Worm (Caenorhabditis elegans) whole organism, midembryonic: ENCODE measurements around the gene mltn-8.

ENCODE experiments used
- T22C8.4 ChIP-seq: fragments of 200-800 bp; sonication (Bioruptor generic); IDR thresholded peaks from 2 replicates; pipeline ENCODE4 v1.3.6; 2022; ENCODE audit warnings: missing genetic modification characterization, missing compliant biosample characterization
- cog-1 ChIP-seq: sonication (generic microtip); optimal IDR thresholded peaks from 2 replicates; lab custom pipeline; 2016; ENCODE audit warnings: missing genetic modification characterization, missing compliant biosample characterization
- flt-1 ChIP-seq: fragments of 200-800 bp; sonication (Bioruptor generic); IDR thresholded peaks from 2 replicates; pipeline ENCODE4 v1.3.6; 2022; ENCODE audit warnings: missing genetic modification characterization, missing compliant biosample characterization
- klf-2 ChIP-seq: fragments of 200-800 bp; sonication (Bioruptor generic); conservative IDR thresholded peaks from 2 replicates; pipeline ENCODE4 v1.3.6; 2022; ENCODE audit warnings: missing genetic modification reagents, missing genetic modification characterization, missing compliant biosample characterization
- med-1 ChIP-seq: sonication (generic microtip); optimal IDR thresholded peaks from 2 replicates; lab custom pipeline; 2017; ENCODE audit warnings: missing genetic modification characterization, mild to moderate bottlenecking, missing compliant biosample characterization, antibody characterized with exemption, missing genetic modification reagents; ENCODE audit not compliant: insufficient read depth
- ref-1 ChIP-seq: fragments of 200-800 bp; sonication (Bioruptor generic); conservative IDR thresholded peaks from 2 replicates; pipeline ENCODE4 v1.3.6; 2022; ENCODE audit warnings: missing genetic modification reagents, missing genetic modification characterization, missing compliant biosample characterization

DNA sequence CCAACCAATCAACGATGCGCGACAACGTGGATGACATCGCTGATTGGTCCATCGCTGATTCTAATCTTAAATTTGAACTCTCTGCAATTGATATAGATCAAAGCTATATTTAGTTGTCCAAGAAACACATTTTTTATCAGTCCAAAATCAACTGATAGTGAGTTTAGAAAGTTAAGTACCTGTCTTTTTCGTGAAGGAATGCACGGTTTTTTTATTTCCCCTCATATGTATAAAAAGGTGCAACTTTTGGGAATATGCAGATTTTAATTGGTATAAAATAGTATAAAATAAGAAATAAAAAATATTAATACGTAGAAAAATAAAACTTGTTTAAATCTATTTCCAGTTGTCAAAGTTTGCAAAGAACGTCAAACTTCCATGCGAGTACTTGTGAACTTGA, 38.3 kb upstream of the mltn-8 start, which contains the start of gene Y39D8A.1:
- TF ChIP-seq med-1 (GFP tag; lab: Kevin White, UChicago) (no peak), cog-1 (no peak), klf-2 (GFP tag; lab: Robert Waterston, UW) (no peak), T22C8.4 (no peak), flt-1 (GFP tag; lab: Robert Waterston, UW) (no peak), ref-1 (GFP tag; lab: Robert Waterston, UW) (no peak)
